Fruit fly (Drosophila melanogaster) Kc167 (cell line): ENCODE results near the gene CG6230.

Experiments used
- psq ChIP-seq: fragments of >200 bp; optimal IDR thresholded peaks from 2 replicates; lab custom pipeline; 2017; ENCODE audit warnings: missing external identifiers
- ttk ChIP-seq: sonication (Bioruptor generic); optimal IDR thresholded peaks from 2 replicates; lab custom pipeline; 2017; ENCODE audit warnings: missing external identifiers

DNA sequence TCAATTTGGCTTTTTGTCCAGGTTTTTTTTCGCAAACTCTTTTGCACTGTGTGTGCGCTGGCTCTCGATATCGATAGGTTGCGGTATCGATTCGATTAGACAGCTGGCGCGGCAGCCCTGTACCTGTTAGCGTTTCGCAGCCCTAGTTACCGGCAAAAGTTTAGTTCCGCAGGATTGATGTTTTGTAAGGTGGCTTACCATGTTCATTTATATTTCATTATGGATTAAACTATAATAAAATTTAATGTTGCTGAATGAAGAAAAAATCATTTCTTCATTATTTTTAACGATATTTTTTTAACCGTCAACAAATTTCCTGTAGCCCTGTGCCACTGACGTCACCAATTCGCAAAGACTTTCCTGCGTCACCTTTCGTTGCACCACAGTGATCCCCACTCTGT is 13.6 kb downstream of the CG6230 start, which contains the start of gene Reps:
- TF ChIP-seq ttk, result no peak
- no peak for TF ChIP-seq psq
